Worm (Caenorhabditis elegans): ENCODE measurements around the gene R102.3.

DNA sequence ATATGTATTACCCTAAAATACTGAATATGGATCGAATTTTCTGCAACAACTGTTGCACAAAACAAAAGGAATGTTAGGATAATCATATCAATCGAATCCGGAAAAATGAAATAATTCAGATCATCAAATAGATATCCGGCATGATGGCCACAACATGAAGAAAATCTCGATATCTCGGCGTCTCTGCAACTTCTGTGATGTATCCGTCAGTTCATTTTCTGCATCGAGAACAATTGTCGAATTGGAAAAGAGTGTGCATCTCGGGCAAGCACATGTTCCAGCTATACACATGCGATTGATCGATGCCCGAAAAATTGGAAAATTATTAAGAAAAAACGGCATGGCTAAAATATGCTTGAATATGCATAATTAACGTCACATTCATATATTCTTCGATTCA is 3.6 kb upstream of the R102.3 start, which contains the start of the genes K08C7.6 and R102.1:
- TF ChIP-seq dao-5 (tag; optimal IDR thresholded peaks at IDR 0.05) (no peak), him-1 (tag; optimal IDR thresholded peaks at IDR 0.05) (no peak)
